Worm (Caenorhabditis elegans): ENCODE data around the gene F09E5.14.

Gene F09E5.14

DNA sequence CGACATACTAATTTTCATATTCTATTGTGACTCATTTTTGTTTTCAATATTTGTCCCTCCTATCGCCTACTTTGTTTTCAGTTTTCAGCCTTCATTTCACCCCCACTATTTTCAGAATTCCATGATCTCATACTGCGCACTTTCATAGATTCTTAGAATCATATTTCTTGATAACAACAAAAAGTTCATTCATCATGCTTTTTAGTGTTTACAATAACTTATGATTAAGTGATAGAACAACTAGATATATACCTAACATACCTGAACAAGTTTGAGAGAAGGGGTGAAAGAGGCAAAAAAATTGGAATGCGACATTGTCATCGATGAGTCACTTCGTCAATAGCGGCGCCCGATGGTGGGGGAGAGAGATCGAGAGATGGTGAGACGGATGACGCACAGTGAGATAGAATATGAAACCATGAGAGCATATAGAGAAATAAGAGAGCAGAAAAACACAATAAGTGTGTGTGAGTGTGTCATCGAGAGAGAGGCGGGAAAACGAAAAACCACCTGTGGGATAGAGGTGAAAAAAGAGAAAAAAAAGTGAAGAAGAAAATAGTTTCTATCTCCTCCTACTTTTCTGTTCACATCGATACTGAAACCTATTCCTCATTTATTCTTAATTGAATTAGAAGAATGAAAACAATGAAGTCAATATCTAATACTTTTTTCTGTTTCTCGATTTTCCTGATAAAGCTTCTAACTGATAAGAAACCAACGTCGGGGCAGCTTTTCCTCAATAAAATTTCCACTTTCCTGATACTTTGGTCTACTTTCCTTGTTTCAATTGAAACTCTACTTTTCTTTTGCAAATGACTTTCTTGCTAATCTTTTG, 7.8 kb downstream of the F09E5.14 start (continued):
- TF ChIP-seq blmp-1 (tag; optimal IDR thresholded peaks at IDR 0.05) (peak; percentile 87), mep-1 (tag; optimal IDR thresholded peaks at IDR 0.05) (peak; percentile 80), lir-3 (tag; optimal IDR thresholded peaks at IDR 0.05; ENCODE audit: poor library complexity) (peak; percentile 56), zip-4 (GFP tag; optimal IDR thresholded peaks at IDR 0.05) (no peak), nhr-77 (tag; optimal IDR thresholded peaks at IDR 0.05) (peak; percentile 69), nhr-237 (tag; optimal IDR thresholded peaks at IDR 0.05) (peak; percentile 10), C16A3.4 (tag; optimal IDR thresholded peaks at IDR 0.05) (peak; percentile 27), F16B12.6 (tag; optimal IDR thresholded peaks at IDR 0.05) (no peak), ceh-90 (tag; optimal IDR thresholded peaks at IDR 0.05) (peak; percentile 2), tlp-1 (tag; optimal IDR thresholded peaks at IDR 0.05) (no peak), sup-37 (GFP tag; optimal IDR thresholded peaks at IDR 0.05) (no peak), swsn-7 (tag; optimal IDR thresholded peaks at IDR 0.05) (peak; percentile 79), irx-1 (tag; optimal IDR thresholded peaks at IDR 0.05) (peak; percentile 58), snpc-4 (tag; optimal IDR thresholded peaks at IDR 0.05) (no peak), nhr-71 (tag; optimal IDR thresholded peaks at IDR 0.05) (peak; percentile 87), ztf-4 (tag; optimal IDR thresholded peaks at IDR 0.05) (peak; percentile 48), lin-13 (GFP tag; optimal IDR thresholded peaks at IDR 0.05) (no peak), unc-30 (tag; optimal IDR thresholded peaks at IDR 0.05) (no peak), skn-1 (tag; optimal IDR thresholded peaks at IDR 0.05) (peak; percentile 69), ama-1 (optimal IDR thresholded peaks at IDR 0.05) (peak; percentile 48), tbx-2 (tag; optimal IDR thresholded peaks at IDR 0.05) (peak; percentile 70), hlh-17 (GFP tag; optimal IDR thresholded peaks at IDR 0.05; ENCODE audit: borderline replicate concordance) (no peak), nhr-90 (tag; optimal IDR thresholded peaks at IDR 0.05; ENCODE audit: poor library complexity) (peak; percentile 47), nhr-47 (tag; optimal IDR thresholded peaks at IDR 0.05) (peak; percentile 77), ceh-8 (GFP tag; optimal IDR thresholded peaks at IDR 0.05) (peak; percentile 18), hpl-2 (GFP tag; optimal IDR thresholded peaks at IDR 0.05) (no peak), dsc-1 (tag; optimal IDR thresholded peaks at IDR 0.05) (peak; percentile 46), mdl-1 (tag; optimal IDR thresholded peaks at IDR 0.05) (peak in 1 of 2 experiments; percentile 65), ces-1 (GFP tag; optimal IDR thresholded peaks at IDR 0.05) (no peak), pax-3 (tag; optimal IDR thresholded peaks at IDR 0.05) (peak; percentile 46), elt-3 (tag; optimal IDR thresholded peaks at IDR 0.05) (peak in 2 of 6 experiments; percentile 12 to 55), unc-130 (tag; optimal IDR thresholded peaks at IDR 0.05) (peak; percentile 52), nhr-84 (tag; optimal IDR thresholded peaks at IDR 0.05) (no peak), unc-86 (tag; optimal IDR thresholded peaks at IDR 0.05) (peak; percentile 59), snu-23 (GFP tag; optimal IDR thresholded peaks at IDR 0.05) (peak; percentile 85), ceh-82 (tag; optimal IDR thresholded peaks at IDR 0.05) (peak; percentile 54 to 68 (median 55)), lsy-2 (tag; optimal IDR thresholded peaks at IDR 0.05) (peak; percentile 55 to 79), nhr-11 (tag; optimal IDR thresholded peaks at IDR 0.05) (peak; percentile 21), lin-39 (tag; optimal IDR thresholded peaks at IDR 0.05) (peak; percentile 20), mab-9 (GFP tag; IDR thresholded peaks at IDR 0.05) (no peak)

DNA sequence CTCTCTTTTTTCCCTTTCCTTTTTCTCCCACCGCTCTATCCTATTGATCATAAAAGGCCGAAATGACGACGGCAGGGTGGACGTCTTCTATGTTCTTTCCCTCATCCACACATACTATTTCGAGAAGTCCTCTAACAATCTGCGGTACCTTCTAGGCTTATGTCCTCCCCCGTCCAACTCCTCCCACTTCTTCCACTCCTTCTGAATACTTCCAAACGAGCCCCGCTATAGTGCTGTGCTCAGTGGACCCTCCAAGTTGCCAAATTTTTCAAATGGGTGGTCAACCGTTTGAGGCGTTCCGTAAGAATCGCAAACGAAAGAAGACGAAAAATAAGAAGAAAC, 8.7 kb downstream of the F09E5.14 start:
- TF ChIP-seq vab-15 (tag; optimal IDR thresholded peaks at IDR 0.05) (no peak), lin-14 (GFP tag; optimal IDR thresholded peaks at IDR 0.05) (peak; percentile 91), mep-1 (tag; optimal IDR thresholded peaks at IDR 0.05) (peak; percentile 31), isw-1 (GFP tag; IDR thresholded peaks at IDR 0.05) (peak; percentile 28), tbx-2 (tag; optimal IDR thresholded peaks at IDR 0.05) (peak; percentile 37), grh-1 (GFP tag; IDR thresholded peaks at IDR 0.05) (no peak), nhr-28 (tag; optimal IDR thresholded peaks at IDR 0.05) (no peak), nhr-71 (tag; optimal IDR thresholded peaks at IDR 0.05) (peak; percentile 51), sptf-1 (tag; optimal IDR thresholded peaks at IDR 0.05) (no peak), egl-13 (tag; optimal IDR thresholded peaks at IDR 0.05) (peak; percentile 31), dpl-1 (GFP tag; optimal IDR thresholded peaks at IDR 0.05) (no peak), Y116A8C.19 (tag; optimal IDR thresholded peaks at IDR 0.05; ENCODE audit: borderline replicate concordance) (no peak), nhr-12 (tag; optimal IDR thresholded peaks at IDR 0.05) (no peak), ama-1 (optimal IDR thresholded peaks at IDR 0.05) (no peak), lin-13 (GFP tag; optimal IDR thresholded peaks at IDR 0.05) (peak; percentile 43), fos-1 (tag; optimal IDR thresholded peaks at IDR 0.05) (peak; percentile 6), mdl-1 (tag; optimal IDR thresholded peaks at IDR 0.05) (no peak), mab-9 (GFP tag; IDR thresholded peaks at IDR 0.05) (peak; percentile 49; the same call in 1 of the 2 replicates), zag-1 (tag; optimal IDR thresholded peaks at IDR 0.05) (no peak), lir-3 (tag; optimal IDR thresholded peaks at IDR 0.05; ENCODE audit: poor library complexity) (no peak)
